Worm (Caenorhabditis elegans) whole organism, L2 larva: ENCODE results near the gene mvb-12.
A peak's percentile ranks its signal among the peaks of the same experiment; 100 is the strongest.

Experiments
- C34F6.9 ChIP-seq: fragments of 150-350 bp; optimal IDR thresholded peaks from 2 replicates; lab custom pipeline; 2014; ENCODE audit warnings: missing biosample characterization, missing genetic modification characterization
- F13H6.1 ChIP-seq: sonication (generic microtip); optimal IDR thresholded peaks from 2 replicates; lab custom pipeline; 2016; ENCODE audit warnings: missing genetic modification characterization, missing compliant biosample characterization
- R02D3.7 ChIP-seq: fragments of 150-350 bp; optimal IDR thresholded peaks from 2 replicates; lab custom pipeline; 2014; ENCODE audit warnings: missing biosample characterization, missing genetic modification characterization
- Y55F3AM.14 ChIP-seq: fragments of 200-800 bp; sonication (Bioruptor generic); optimal IDR thresholded peaks from 2 replicates; lab custom pipeline; 2018; ENCODE audit warnings: mild to moderate bottlenecking, missing genetic modification characterization, missing compliant biosample characterization
- ZK546.5 ChIP-seq: sonication (generic microtip); optimal IDR thresholded peaks from 2 replicates; lab custom pipeline; 2017; ENCODE audit warnings: missing biosample characterization, missing genetic modification characterization
- aly-2 ChIP-seq: fragments of 150-350 bp; optimal IDR thresholded peaks from 2 replicates; lab custom pipeline; 2014; ENCODE audit warnings: missing biosample characterization, missing genetic modification characterization
- ama-1 ChIP-seq: fragments of 150-350 bp; optimal IDR thresholded peaks from 2 replicates; lab custom pipeline; 2018; ENCODE audit warnings: inconsistent platforms
- blmp-1 ChIP-seq: sonication (generic microtip); optimal IDR thresholded peaks from 2 replicates; lab custom pipeline; 2017; ENCODE audit warnings: missing genetic modification characterization, mild to moderate bottlenecking, missing compliant biosample characterization, antibody characterized with exemption, moderate library complexity; ENCODE audit not compliant: insufficient read depth
- ceh-16 ChIP-seq: fragments of 150-350 bp; optimal IDR thresholded peaks from 2 replicates; lab custom pipeline; 2014; ENCODE audit warnings: missing biosample characterization, missing genetic modification characterization
- ceh-82 ChIP-seq: fragments of 150-350 bp; optimal IDR thresholded peaks from 2 replicates; lab custom pipeline; 2014; ENCODE audit warnings: missing biosample characterization, missing genetic modification characterization
- crh-2 ChIP-seq: sonication (generic microtip); optimal IDR thresholded peaks from 2 replicates; lab custom pipeline; 2017; ENCODE audit warnings: missing biosample characterization, missing genetic modification characterization
- dmd-4 ChIP-seq: sonication (generic microtip); optimal IDR thresholded peaks from 2 replicates; lab custom pipeline; 2017; ENCODE audit warnings: missing biosample characterization, missing genetic modification characterization
- egl-27 ChIP-seq: sonication (generic microtip); optimal IDR thresholded peaks from 3 replicates; lab custom pipeline; 2017; ENCODE audit warnings: missing biosample characterization, missing genetic modification reagents, missing genetic modification characterization
- elt-3 ChIP-seq: sonication (generic microtip); optimal IDR thresholded peaks from 2 replicates; lab custom pipeline; 2017; ENCODE audit warnings: missing biosample characterization, missing genetic modification characterization
- fos-1 ChIP-seq: fragments of 150-350 bp; optimal IDR thresholded peaks from 2 replicates; lab custom pipeline; 2014; ENCODE audit warnings: missing biosample characterization, missing genetic modification characterization
- gmeb-1 ChIP-seq: fragments of 150-350 bp; optimal IDR thresholded peaks from 2 replicates; lab custom pipeline; 2014; ENCODE audit warnings: missing biosample characterization, missing genetic modification characterization
- lin-11 ChIP-seq: fragments of 150-350 bp; sonication (generic microtip); optimal IDR thresholded peaks from 2 replicates; lab custom pipeline; 2014; ENCODE audit warnings: missing biosample characterization, missing genetic modification characterization, inconsistent platforms, mixed read lengths
- lin-13 ChIP-seq: fragments of 150-350 bp; optimal IDR thresholded peaks from 2 replicates; lab custom pipeline; 2014; ENCODE audit warnings: missing biosample characterization, missing genetic modification reagents, missing genetic modification characterization
- lin-39 ChIP-seq: fragments of 150-350 bp; optimal IDR thresholded peaks from 2 replicates; lab custom pipeline; 2014; ENCODE audit warnings: missing biosample characterization, missing genetic modification reagents, missing genetic modification characterization
- lsy-2 ChIP-seq, 2 experiments: fragments of 150-350 bp in 1 of 2; sonication (generic microtip) in 1 of 2; optimal IDR thresholded peaks; 2 replicates each; lab custom pipeline; 2014 to 2017; ENCODE audit warnings: missing biosample characterization in 2 of 2, missing genetic modification characterization in 2 of 2
- mab-5 ChIP-seq: fragments of 150-350 bp; optimal IDR thresholded peaks from 2 replicates; lab custom pipeline; 2014; ENCODE audit warnings: missing biosample characterization, missing genetic modification characterization
- mbf-1 ChIP-seq: sonication (generic microtip); optimal IDR thresholded peaks from 2 replicates; lab custom pipeline; 2017; ENCODE audit warnings: missing biosample characterization, missing genetic modification characterization
- mdl-1 ChIP-seq, 2 experiments: fragments of 150-350 bp in 1 of 2; sonication (generic microtip) in 1 of 2; optimal IDR thresholded peaks; 2 replicates each; lab custom pipeline; 2017; ENCODE audit warnings: missing biosample characterization in 2 of 2, missing genetic modification characterization in 2 of 2
- nhr-11 ChIP-seq: fragments of 150-350 bp; optimal IDR thresholded peaks from 2 replicates; lab custom pipeline; 2014; ENCODE audit warnings: missing biosample characterization, missing genetic modification characterization
- nhr-129 ChIP-seq: fragments of 150-350 bp; optimal IDR thresholded peaks from 2 replicates; lab custom pipeline; 2014; ENCODE audit warnings: missing biosample characterization, missing genetic modification characterization
- nhr-21 ChIP-seq: fragments of 150-350 bp; optimal IDR thresholded peaks from 2 replicates; lab custom pipeline; 2014; ENCODE audit warnings: missing biosample characterization, missing genetic modification characterization
- nhr-23 ChIP-seq: fragments of 150-350 bp; optimal IDR thresholded peaks from 2 replicates; lab custom pipeline; 2014; ENCODE audit warnings: missing biosample characterization, missing genetic modification reagents, missing genetic modification characterization
- nhr-25 ChIP-seq: fragments of 150-350 bp; sonication (generic microtip); optimal IDR thresholded peaks from 3 replicates; lab custom pipeline; 2014; ENCODE audit warnings: missing biosample characterization, missing genetic modification characterization
- nhr-6 ChIP-seq: fragments of 150-350 bp; optimal IDR thresholded peaks from 2 replicates; lab custom pipeline; 2014; ENCODE audit warnings: missing biosample characterization, missing genetic modification characterization
- nhr-77 ChIP-seq: fragments of 150-350 bp; optimal IDR thresholded peaks from 2 replicates; lab custom pipeline; 2014; ENCODE audit warnings: missing biosample characterization, missing genetic modification characterization
- sem-4 ChIP-seq: fragments of 150-350 bp; optimal IDR thresholded peaks from 2 replicates; lab custom pipeline; 2014; ENCODE audit warnings: missing biosample characterization, missing genetic modification reagents, missing genetic modification characterization
- skn-1 ChIP-seq: sonication (generic microtip); optimal IDR thresholded peaks from 2 replicates; lab custom pipeline; 2017; ENCODE audit warnings: missing biosample characterization, missing genetic modification characterization
- sma-3 ChIP-seq: sonication (generic microtip); optimal IDR thresholded peaks from 2 replicates; lab custom pipeline; 2016; ENCODE audit warnings: missing genetic modification reagents, missing genetic modification characterization, missing compliant biosample characterization
- sma-9 ChIP-seq, 2 experiments: fragments of 150-350 bp in 1 of 2; sonication (generic microtip) in 1 of 2; optimal IDR thresholded peaks; 2 replicates each; lab custom pipeline; 2014 to 2016; ENCODE audit warnings: missing genetic modification characterization in 2 of 2, mild to moderate bottlenecking in 1 of 2, missing biosample characterization in 1 of 2, missing compliant biosample characterization in 1 of 2, missing genetic modification reagents in 1 of 2, moderate library complexity in 1 of 2
- snpc-4 ChIP-seq: fragments of 150-350 bp; optimal IDR thresholded peaks from 2 replicates; lab custom pipeline; 2014; ENCODE audit warnings: missing biosample characterization, missing genetic modification characterization
- unc-39 ChIP-seq: fragments of 150-350 bp; optimal IDR thresholded peaks from 2 replicates; lab custom pipeline; 2014; ENCODE audit warnings: missing biosample characterization, missing genetic modification characterization
- unc-55 ChIP-seq: fragments of 150-350 bp; sonication (generic microtip); optimal IDR thresholded peaks from 3 replicates; lab custom pipeline; 2014; ENCODE audit warnings: missing biosample characterization, missing genetic modification reagents, missing genetic modification characterization
- zag-1 ChIP-seq: fragments of 150-350 bp; optimal IDR thresholded peaks from 2 replicates; lab custom pipeline; 2014; ENCODE audit warnings: missing biosample characterization, missing genetic modification characterization
- ztf-1 ChIP-seq: fragments of 200-800 bp; sonication (Bioruptor generic); conservative IDR thresholded peaks from 2 replicates; pipeline ENCODE4 v1.3.6; 2022; ENCODE audit warnings: missing genetic modification characterization, missing compliant biosample characterization
- ztf-11 ChIP-seq: sonication (generic microtip); optimal IDR thresholded peaks from 2 replicates; lab custom pipeline; 2017; ENCODE audit warnings: missing biosample characterization, missing genetic modification characterization
- ztf-4 ChIP-seq: fragments of 150-350 bp; optimal IDR thresholded peaks from 2 replicates; lab custom pipeline; 2014; ENCODE audit warnings: missing biosample characterization, missing genetic modification characterization

mvb-12 gene

ce11 chrIV:7839923-7840322 lies 9.6 kb downstream of the mvb-12 start:
- TF ChIP-seq lin-11 (peak; percentile 57), mab-5 (no peak), sma-3 (GFP tag; lab: Kevin White, UChicago) (no peak)
- TF ChIP-seq, all 48 proteins: peak for 1

ce11 chrIV:7841218-7841617 lies 10.9 kb downstream of the mvb-12 start:
- TF ChIP-seq aly-2 (tag; lab: Kevin White, UChicago) (no peak), lin-13 (no peak), crh-2 (peak; percentile 76), ceh-16 (tag; lab: Kevin White, UChicago) (no peak), ztf-11 (no peak), zag-1 (tag; lab: Kevin White, UChicago) (no peak), fos-1 (tag; lab: Kevin White, UChicago) (peak; percentile 77), sma-9 (GFP tag; optimal IDR thresholded peaks at IDR 0.05; lab: Kevin White, UChicago) (peak; percentile 25), sma-9 (tag; optimal IDR thresholded peaks at IDR 0.05; lab: Kevin White, UChicago) (no peak), nhr-23 (no peak)

ce11 chrIV:7844333-7844973 lies 14.1 kb downstream of the mvb-12 start:
- no peak for TF ChIP-seq blmp-1 (tag; lab: Kevin White, UChicago)
- no peak for TF ChIP-seq ceh-82
- TF ChIP-seq elt-3, result no peak
- peak; percentile 38 for TF ChIP-seq F13H6.1 (tag; lab: Kevin White, UChicago)
- no peak for TF ChIP-seq mab-5
- TF ChIP-seq ztf-1, result no peak
- TF ChIP-seq R02D3.7 (tag; lab: Kevin White, UChicago), result no peak
- TF ChIP-seq lin-13, result no peak
- no peak for TF ChIP-seq lin-39 (tag; lab: Kevin White, UChicago)
- no peak for TF ChIP-seq lin-11
- peak in 1 of 2 experiments; percentile 30 for TF ChIP-seq lsy-2 (tag; optimal IDR thresholded peaks at IDR 0.05; lab: Kevin White, UChicago)
- TF ChIP-seq egl-27, result no peak
- no peak for TF ChIP-seq mdl-1 (tag; optimal IDR thresholded peaks at IDR 0.05; lab: Kevin White, UChicago)
- no peak for TF ChIP-seq sma-3 (GFP tag; lab: Kevin White, UChicago)
- TF ChIP-seq fos-1 (tag; lab: Kevin White, UChicago), result peak; percentile 67
- no peak for TF ChIP-seq nhr-6 (tag; lab: Kevin White, UChicago)
- peak; percentile 37 for TF ChIP-seq sma-9 (GFP tag; optimal IDR thresholded peaks at IDR 0.05; lab: Kevin White, UChicago)
- TF ChIP-seq sma-9 (tag; optimal IDR thresholded peaks at IDR 0.05; lab: Kevin White, UChicago), result no peak
- TF ChIP-seq ZK546.5 (tag; lab: Kevin White, UChicago), result no peak
- peak; percentile 39 for TF ChIP-seq gmeb-1 (tag; lab: Kevin White, UChicago)
- TF ChIP-seq sem-4, result no peak
- no peak for TF ChIP-seq unc-55
- no peak for TF ChIP-seq nhr-129 (tag; lab: Kevin White, UChicago)
- TF ChIP-seq crh-2, result peak; percentile 72

- TF ChIP-seq crh-2 (peak; percentile 63), C34F6.9 (tag; lab: Kevin White, UChicago) (peak; percentile 85), lin-39 (tag; lab: Kevin White, UChicago) (peak; percentile 32), lin-13 (peak; percentile 49), fos-1 (tag; lab: Kevin White, UChicago) (peak; percentile 66), skn-1 (no peak), nhr-129 (tag; lab: Kevin White, UChicago) (peak; percentile 80), F13H6.1 (tag; lab: Kevin White, UChicago) (peak; percentile 91), ztf-4 (tag; lab: Kevin White, UChicago) (peak; percentile 17), lsy-2 (tag; optimal IDR thresholded peaks at IDR 0.05; lab: Kevin White, UChicago) (peak; percentile 34 to 65), snpc-4 (tag; lab: Kevin White, UChicago) (no peak), nhr-25 (tag; lab: Kevin White, UChicago) (peak; percentile 80), dmd-4 (tag; lab: Kevin White, UChicago) (no peak), aly-2 (tag; lab: Kevin White, UChicago) (no peak), unc-39 (tag; lab: Kevin White, UChicago) (no peak), ama-1 (lab: Kevin White, UChicago) (no peak), blmp-1 (tag; lab: Kevin White, UChicago) (peak; percentile 46), gmeb-1 (tag; lab: Kevin White, UChicago) (no peak), nhr-21 (tag; lab: Kevin White, UChicago) (peak; percentile 49), mdl-1 (tag; optimal IDR thresholded peaks at IDR 0.05; lab: Kevin White, UChicago) (peak in 1 of 2 experiments; percentile 65), nhr-77 (tag; lab: Kevin White, UChicago) (no peak), elt-3 (no peak), sma-3 (GFP tag; lab: Kevin White, UChicago) (peak; percentile 74), Y55F3AM.14 (GFP tag; lab: Kevin White, UChicago) (peak; percentile 76), nhr-23 (peak; percentile 6), unc-55 (peak; percentile 21), sem-4 (peak; percentile 15), ztf-1 (no peak), ZK546.5 (tag; lab: Kevin White, UChicago) (no peak), sma-9 (GFP tag; optimal IDR thresholded peaks at IDR 0.05; lab: Kevin White, UChicago) (peak; percentile 77), sma-9 (tag; optimal IDR thresholded peaks at IDR 0.05; lab: Kevin White, UChicago) (no peak), lin-11 (peak; percentile 29), mbf-1 (tag; lab: Kevin White, UChicago) (no peak), nhr-11 (tag; lab: Kevin White, UChicago) (no peak), zag-1 (tag; lab: Kevin White, UChicago) (peak; percentile 84), nhr-6 (tag; lab: Kevin White, UChicago) (no peak)
- TF ChIP-seq, all 48 proteins: peak for 21
Measured at ce11 chrIV:7845585-7845984, 15.3 kb downstream of the mvb-12 start.
